Fruit fly (Drosophila melanogaster) whole organism, prepupa: Measurements from ENCODE around the gene Tpc1.

ENCODE experiments used
- CG10631 ChIP-seq: fragments of 200-800 bp; sonication (Bioruptor generic); optimal IDR thresholded peaks from 2 replicates; lab custom pipeline; 2016; ENCODE audit warnings: missing biosample characterization, missing genetic modification characterization
- CG10669 ChIP-seq: fragments of 200-800 bp; sonication (Bioruptor generic); optimal IDR thresholded peaks from 3 replicates; lab custom pipeline; 2018; ENCODE audit warnings: missing biosample characterization, mild to moderate bottlenecking, missing genetic modification characterization, moderate library complexity
- CG11762 ChIP-seq: fragments of 200-800 bp; sonication (Bioruptor generic); optimal IDR thresholded peaks from 3 replicates; lab custom pipeline; 2016; ENCODE audit warnings: missing biosample characterization, missing genetic modification characterization; ENCODE audit not compliant: insufficient read depth
- CG1621 ChIP-seq: fragments of 200-800 bp; sonication (Bioruptor generic); optimal IDR thresholded peaks from 3 replicates; lab custom pipeline; 2018; ENCODE audit warnings: missing biosample characterization, mild to moderate bottlenecking, missing genetic modification characterization
- CG3032 ChIP-seq: fragments of 200-800 bp; optimal IDR thresholded peaks from 2 replicates; lab custom pipeline; 2019; ENCODE audit warnings: missing biosample characterization, mild to moderate bottlenecking, missing genetic modification characterization, moderate library complexity
- CG31627 ChIP-seq: fragments of 200-800 bp; sonication (Bioruptor generic); optimal IDR thresholded peaks from 3 replicates; lab custom pipeline; 2016; ENCODE audit warnings: missing biosample characterization, missing genetic modification characterization
- CG32006 ChIP-seq: fragments of 200-800 bp; sonication (Bioruptor generic); optimal IDR thresholded peaks from 3 replicates; lab custom pipeline; 2017; ENCODE audit warnings: missing biosample characterization, mild to moderate bottlenecking, missing genetic modification characterization
- CG34406 ChIP-seq: fragments of 200-800 bp; sonication (Bioruptor generic); optimal IDR thresholded peaks from 3 replicates; lab custom pipeline; 2016; ENCODE audit warnings: missing biosample characterization, missing genetic modification characterization
- CG3919 ChIP-seq: fragments of 200-800 bp; sonication (Bioruptor generic); optimal IDR thresholded peaks from 3 replicates; lab custom pipeline; 2016; ENCODE audit warnings: missing biosample characterization, missing genetic modification characterization
- CG4318 ChIP-seq: fragments of 200-800 bp; sonication (Bioruptor generic); optimal IDR thresholded peaks from 3 replicates; lab custom pipeline; 2017; ENCODE audit warnings: missing biosample characterization, mild to moderate bottlenecking, missing genetic modification characterization
- CG6163 ChIP-seq: fragments of 200-800 bp; sonication (Bioruptor generic); IDR thresholded peaks from 3 replicates; pipeline ENCODE4 v1.3.6; 2022; ENCODE audit warnings: missing biosample characterization, missing genetic modification characterization
- CG6276 ChIP-seq: fragments of 200-800 bp; sonication (Bioruptor generic); optimal IDR thresholded peaks from 2 replicates; lab custom pipeline; 2017; ENCODE audit warnings: missing biosample characterization, mild to moderate bottlenecking, missing genetic modification characterization
- CG6808 ChIP-seq: fragments of 200-800 bp; sonication (Bioruptor generic); optimal IDR thresholded peaks from 3 replicates; lab custom pipeline; 2017; ENCODE audit warnings: missing biosample characterization, missing genetic modification characterization, mild to moderate bottlenecking, moderate library complexity, missing genetic modification reagents
- CG6854 ChIP-seq: fragments of 200-800 bp; sonication (Bioruptor generic); optimal IDR thresholded peaks from 2 replicates; lab custom pipeline; 2017; ENCODE audit warnings: missing biosample characterization, mild to moderate bottlenecking, missing genetic modification characterization
- CG7368 ChIP-seq: fragments of 200-800 bp; sonication (Bioruptor generic); optimal IDR thresholded peaks from 3 replicates; lab custom pipeline; 2016; ENCODE audit warnings: missing biosample characterization, missing genetic modification characterization
- CG8119 ChIP-seq: fragments of 200-800 bp; sonication (Bioruptor generic); IDR thresholded peaks from 3 replicates; pipeline ENCODE4 v1.3.6; 2022; ENCODE audit warnings: missing biosample characterization, missing genetic modification characterization
- CG8319 ChIP-seq: fragments of 200-800 bp; sonication (Bioruptor generic); optimal IDR thresholded peaks from 3 replicates; lab custom pipeline; 2016; ENCODE audit warnings: missing biosample characterization, missing genetic modification characterization
- Eip75B ChIP-seq: fragments of 200-800 bp; sonication (Bioruptor generic); optimal IDR thresholded peaks from 3 replicates; lab custom pipeline; 2016; ENCODE audit warnings: missing biosample characterization, missing genetic modification characterization
- Eip78C ChIP-seq: fragments of 200-800 bp; sonication (Bioruptor generic); peaks from one replicate; lab custom pipeline; 2016; ENCODE audit warnings: missing biosample characterization, missing genetic modification characterization
- Ets96B ChIP-seq: fragments of 200-800 bp; optimal IDR thresholded peaks from 2 replicates; lab custom pipeline; 2019; ENCODE audit warnings: missing biosample characterization, mild to moderate bottlenecking, missing genetic modification characterization, moderate library complexity
- Gug ChIP-seq: fragments of 200-800 bp; sonication (Bioruptor generic); IDR thresholded peaks from 2 replicates; pipeline ENCODE4 v1.3.6; 2022; ENCODE audit warnings: missing biosample characterization, missing genetic modification characterization
- Hr38 ChIP-seq: sonication (Bioruptor generic); optimal IDR thresholded peaks from 2 replicates; lab custom pipeline; 2016; ENCODE audit warnings: missing biosample characterization, missing genetic modification characterization
- Hr39 ChIP-seq: fragments of 200-800 bp; sonication (Bioruptor generic); optimal IDR thresholded peaks from 2 replicates; lab custom pipeline; 2016; ENCODE audit warnings: missing biosample characterization, missing genetic modification characterization
- Hr4 ChIP-seq: fragments of 200-800 bp; sonication (Bioruptor generic); optimal IDR thresholded peaks from 3 replicates; lab custom pipeline; 2016; ENCODE audit warnings: missing biosample characterization, missing genetic modification characterization
- Lpt ChIP-seq: fragments of 200-800 bp; sonication (Bioruptor generic); optimal IDR thresholded peaks from 3 replicates; lab custom pipeline; 2016; ENCODE audit warnings: missing biosample characterization, missing genetic modification characterization
- Met ChIP-seq: fragments of 200-800 bp; sonication (Bioruptor generic); optimal IDR thresholded peaks from 3 replicates; lab custom pipeline; 2016; ENCODE audit warnings: missing biosample characterization, missing genetic modification characterization
- OdsH ChIP-seq: fragments of 200-800 bp; sonication (Bioruptor generic); optimal IDR thresholded peaks from 3 replicates; lab custom pipeline; 2016; ENCODE audit warnings: missing biosample characterization, missing genetic modification characterization
- Smox ChIP-seq: fragments of 200-800 bp; sonication (Bioruptor generic); optimal IDR thresholded peaks from 3 replicates; lab custom pipeline; 2016; ENCODE audit warnings: missing biosample characterization, missing genetic modification characterization
- Sox102F ChIP-seq: fragments of 200-800 bp; sonication (Bioruptor generic); optimal IDR thresholded peaks from 2 replicates; lab custom pipeline; 2016; ENCODE audit warnings: missing biosample characterization, mild to moderate bottlenecking, missing genetic modification characterization
- Sox15 ChIP-seq: fragments of 200-800 bp; sonication (Bioruptor generic); optimal IDR thresholded peaks from 3 replicates; lab custom pipeline; 2016; ENCODE audit warnings: missing biosample characterization, missing genetic modification characterization
- acj6 ChIP-seq: fragments of 200-800 bp; sonication (Bioruptor generic); optimal IDR thresholded peaks from 3 replicates; lab custom pipeline; 2016; ENCODE audit warnings: missing biosample characterization, missing genetic modification characterization
- cyc ChIP-seq: fragments of 200-800 bp; sonication (Bioruptor generic); optimal IDR thresholded peaks from 3 replicates; lab custom pipeline; 2016; ENCODE audit warnings: missing biosample characterization, missing genetic modification characterization
- dac ChIP-seq: fragments of 200-800 bp; sonication (Bioruptor generic); optimal IDR thresholded peaks from 2 replicates; lab custom pipeline; 2017; ENCODE audit warnings: missing biosample characterization, mild to moderate bottlenecking, missing genetic modification characterization
- eg ChIP-seq: fragments of 200-800 bp; sonication (Bioruptor generic); IDR thresholded peaks from 3 replicates; pipeline ENCODE4 v1.3.6; 2022; ENCODE audit warnings: missing biosample characterization, missing genetic modification characterization
- fkh ChIP-seq: fragments of 200-800 bp; sonication (Bioruptor generic); optimal IDR thresholded peaks from 3 replicates; lab custom pipeline; 2017; ENCODE audit warnings: missing biosample characterization, mild to moderate bottlenecking, missing genetic modification characterization, moderate library complexity
- net ChIP-seq: fragments of 200-800 bp; sonication (Bioruptor generic); optimal IDR thresholded peaks from 3 replicates; lab custom pipeline; 2016; ENCODE audit warnings: missing biosample characterization, missing genetic modification characterization
- spab ChIP-seq: fragments of 200-800 bp; sonication (Bioruptor generic); optimal IDR thresholded peaks from 2 replicates; lab custom pipeline; 2017; ENCODE audit warnings: missing biosample characterization, mild to moderate bottlenecking, missing genetic modification characterization, missing genetic modification reagents
- ss ChIP-seq, 2 experiments: fragments of 200-800 bp; sonication (Bioruptor generic); optimal IDR thresholded peaks; 2 replicates in 1 of 2; 3 replicates in 1 of 2; lab custom pipeline; 2017 to 2018; ENCODE audit warnings: mild to moderate bottlenecking in 2 of 2, missing biosample characterization in 2 of 2, missing genetic modification characterization in 2 of 2, moderate library complexity in 1 of 2
- svp ChIP-seq: fragments of 200-800 bp; sonication (Bioruptor generic); peaks from one replicate; lab custom pipeline; 2016; ENCODE audit warnings: missing biosample characterization, missing genetic modification characterization

Tpc1 gene

dm6 chr3R:10859713-10860112 is 22.3 kb downstream of the Tpc1 start, which contains the start of gene CG14694:
Gene CG14694 (minus strand): TSS chr3R:10859813.
- no peak for TF ChIP-seq CG8119
- no peak for TF ChIP-seq Sox102F (GFP tag; lab: Kevin White, UChicago)
- no peak for TF ChIP-seq CG32006 (GFP tag; lab: Kevin White, UChicago)
- no peak for TF ChIP-seq cyc
- no peak for TF ChIP-seq Hr4 (GFP tag; lab: Kevin White, UChicago)
- TF ChIP-seq, all 60 proteins: peak for 0

dm6 chr3R:10856618-10857017 is 25.4 kb downstream of the Tpc1 start, which contains the start of gene CG4570:
Gene CG4570 (plus strand): TSS chr3R:10856807.
- no peak for TF ChIP-seq acj6 (GFP tag; lab: Kevin White, UChicago)

DNA sequence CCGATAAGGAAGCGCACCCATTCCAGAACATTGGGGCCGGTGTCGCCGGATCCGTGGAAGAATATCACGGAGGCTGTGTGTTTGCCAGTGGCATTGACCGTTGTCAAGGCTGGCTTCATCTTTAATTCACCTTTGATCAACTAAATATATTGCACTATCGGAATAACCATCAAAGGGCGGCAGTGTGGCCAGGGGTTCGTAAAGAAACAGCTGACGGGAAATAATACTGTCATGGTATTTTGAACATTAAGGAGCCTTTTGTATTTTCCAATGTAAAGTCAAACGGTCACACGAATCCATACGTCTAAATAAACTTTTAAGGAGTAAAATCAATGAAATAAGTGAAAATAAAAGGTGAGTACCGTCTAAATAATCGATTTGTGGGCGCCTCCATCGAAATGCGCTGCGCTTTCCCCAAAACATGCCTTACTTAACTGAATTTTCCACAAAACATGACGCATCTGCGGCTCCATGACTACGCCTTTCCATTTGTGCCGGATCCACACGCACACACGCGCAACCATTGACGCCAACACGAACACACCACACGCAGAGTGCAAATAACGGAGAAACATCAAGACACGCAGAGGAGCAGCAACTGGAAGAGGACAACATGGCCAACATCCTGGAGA is 27.6 kb downstream of the Tpc1 start, which contains the start of the genes CG6567 and CG4511:
CG6567 (minus strand) TSS at position 209 of the 632 bp plus-strand sequence.
CG4511 (plus strand) TSS at position 259 of the 632 bp plus-strand sequence.
- TF ChIP-seq CG1621 (tag; lab: Kevin White, UChicago) = peak; percentile 87
- TF ChIP-seq CG10631 (GFP tag; lab: Kevin White, UChicago) = no peak

dm6 chr3R:10852232-10852774 is 29.7 kb downstream of the Tpc1 start, which contains the start of gene CG4565:
Gene CG4565 (plus strand): TSS chr3R:10852724.
- TF ChIP-seq Eip78C (GFP tag; lab: Kevin White, UChicago) = peak; percentile 24
- TF ChIP-seq cyc = no peak
- TF ChIP-seq ss (GFP tag; optimal IDR thresholded peaks at IDR 0.05; lab: Kevin White, UChicago) = no peak
- TF ChIP-seq Hr38 = no peak
- TF ChIP-seq CG6808 (GFP tag; lab: Kevin White, UChicago) = no peak
- TF ChIP-seq CG8319 (GFP tag; lab: Kevin White, UChicago) = no peak
- TF ChIP-seq CG6276 (GFP tag; lab: Kevin White, UChicago) = no peak
- TF ChIP-seq fkh = peak; percentile 49
- no peak for TF ChIP-seq svp (GFP tag; lab: Kevin White, UChicago)

dm6 chr3R:10850636-10851035 is 31.4 kb downstream of the Tpc1 start:
- TF ChIP-seq Hr38 (no peak), Eip78C (GFP tag; lab: Kevin White, UChicago) (peak; percentile 5), cyc (no peak), acj6 (GFP tag; lab: Kevin White, UChicago) (no peak), CG6854 (GFP tag; lab: Kevin White, UChicago) (no peak), CG10669 (GFP tag; lab: Kevin White, UChicago) (no peak)

DNA sequence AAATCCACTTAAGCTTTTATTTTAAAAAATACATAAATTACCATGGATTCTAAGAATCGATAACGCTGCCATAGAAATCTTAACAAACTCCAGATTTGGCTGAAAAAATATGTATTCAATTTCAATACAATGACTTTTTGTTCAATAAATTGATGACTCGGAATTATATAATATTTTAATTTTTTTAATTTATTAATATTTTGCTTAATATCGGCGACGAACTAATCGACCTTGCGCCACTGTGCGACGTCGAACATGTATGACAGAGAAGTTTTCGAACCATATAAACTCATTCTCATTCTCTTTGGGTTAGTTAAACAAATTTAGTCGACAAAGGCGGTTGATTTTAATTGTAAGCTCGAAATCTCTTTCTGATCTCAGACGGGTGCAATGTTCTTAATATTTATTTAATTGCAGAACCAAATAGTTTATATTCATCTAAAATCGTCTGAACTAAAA is 32.4 kb downstream of the Tpc1 start, which contains the start of gene CG42394:
CG42394 (plus strand) TSS at position 311 of the 459 bp plus-strand sequence.
- peak; percentile 95 for TF ChIP-seq spab (GFP tag; lab: Kevin White, UChicago)
- TF ChIP-seq svp (GFP tag; lab: Kevin White, UChicago) = peak; percentile 93
- TF ChIP-seq CG31627 = peak; percentile 77
- peak; percentile 92 for TF ChIP-seq OdsH (GFP tag; lab: Kevin White, UChicago)
- TF ChIP-seq Met (GFP tag; lab: Kevin White, UChicago) = peak; percentile 91
- TF ChIP-seq Ets96B (tag; lab: Kevin White, UChicago) = peak; percentile 98
- TF ChIP-seq Gug (GFP tag; lab: Robert Waterston, UW) = peak; percentile 94
- peak; percentile 92 for TF ChIP-seq CG4318 (GFP tag; lab: Kevin White, UChicago)
- peak; percentile 90 for TF ChIP-seq Smox (GFP tag; lab: Kevin White, UChicago)
- TF ChIP-seq Eip78C (GFP tag; lab: Kevin White, UChicago) = peak; percentile 97
- TF ChIP-seq CG7368 (GFP tag; lab: Kevin White, UChicago) = peak; percentile 86
- peak; percentile 87 for TF ChIP-seq CG6808 (GFP tag; lab: Kevin White, UChicago)
- peak; percentile 95 for TF ChIP-seq eg (GFP tag; lab: Robert Waterston, UW)
- TF ChIP-seq Sox15 (GFP tag; lab: Kevin White, UChicago) = peak; percentile 55
- TF ChIP-seq CG11762 (GFP tag; lab: Kevin White, UChicago) = peak; percentile 94
- TF ChIP-seq dac (GFP tag; lab: Kevin White, UChicago) = peak; percentile 82
- TF ChIP-seq CG3919 (GFP tag; lab: Kevin White, UChicago) = peak; percentile 95
- TF ChIP-seq Hr38 = no peak
- peak; percentile 92 for TF ChIP-seq CG10631 (GFP tag; lab: Kevin White, UChicago)
- peak; percentile 93 for TF ChIP-seq Lpt (GFP tag; lab: Kevin White, UChicago)
- peak; percentile 89 to 92 for TF ChIP-seq ss (GFP tag; optimal IDR thresholded peaks at IDR 0.05; lab: Kevin White, UChicago)
- TF ChIP-seq Eip75B (GFP tag; lab: Kevin White, UChicago) = peak; percentile 86
- peak; percentile 92 for TF ChIP-seq net (GFP tag; lab: Kevin White, UChicago)
- TF ChIP-seq CG3032 (tag; lab: Kevin White, UChicago) = peak; percentile 93
- peak; percentile 69 for TF ChIP-seq Hr39 (GFP tag; lab: Kevin White, UChicago)
- TF ChIP-seq CG34406 (GFP tag; lab: Kevin White, UChicago) = peak; percentile 90
- TF ChIP-seq CG10669 (GFP tag; lab: Kevin White, UChicago) = peak; percentile 94
- TF ChIP-seq CG6163 (GFP tag; lab: Robert Waterston, UW) = peak; percentile 95
